Fruit fly (Drosophila melanogaster) whole organism, embryonic: ENCODE data around the gene Grik.

ENCODE experiments used
- B-H1 ChIP-seq: fragments of 200-800 bp; sonication (Bioruptor generic); IDR thresholded peaks from 3 replicates; pipeline ENCODE4 v1.3.6; 2022; ENCODE audit warnings: missing biosample characterization, missing genetic modification characterization
- CG10543 ChIP-seq: fragments of 200-800 bp; sonication (Bioruptor generic); optimal IDR thresholded peaks from 3 replicates; lab custom pipeline; 2017; ENCODE audit warnings: missing biosample characterization, mild to moderate bottlenecking, missing genetic modification characterization, moderate library complexity
- CG11456 ChIP-seq: fragments of 200-800 bp; sonication (Bioruptor generic); IDR thresholded peaks from 3 replicates; pipeline ENCODE4 v1.3.6; 2022; ENCODE audit warnings: missing biosample characterization, missing genetic modification characterization
- CG12391 ChIP-seq: fragments of 200-800 bp; sonication (Bioruptor generic); optimal IDR thresholded peaks from 3 replicates; lab custom pipeline; 2018; ENCODE audit warnings: missing biosample characterization, mild to moderate bottlenecking, missing genetic modification characterization, moderate library complexity
- CG13287 ChIP-seq: fragments of 200-800 bp; sonication (Bioruptor generic); IDR thresholded peaks from 2 replicates; pipeline ENCODE4 v1.3.6; 2022; ENCODE audit warnings: missing biosample characterization, missing genetic modification characterization; ENCODE audit not compliant: partially characterized antibody
- CG13296 ChIP-seq: fragments of 200-800 bp; sonication (Bioruptor generic); optimal IDR thresholded peaks from 3 replicates; lab custom pipeline; 2018; ENCODE audit warnings: missing biosample characterization, mild to moderate bottlenecking, missing genetic modification characterization
- CG15479 ChIP-seq: fragments of 200-800 bp; sonication (Bioruptor generic); optimal IDR thresholded peaks from 3 replicates; lab custom pipeline; 2019; ENCODE audit warnings: missing biosample characterization, mild to moderate bottlenecking, missing genetic modification characterization, moderate library complexity
- CG18599 ChIP-seq: fragments of 200-800 bp; sonication (Bioruptor generic); optimal IDR thresholded peaks from 3 replicates; lab custom pipeline; 2017; ENCODE audit warnings: missing biosample characterization, missing genetic modification characterization, mild to moderate bottlenecking, moderate library complexity, missing genetic modification reagents
- CG2116 ChIP-seq: fragments of 200-800 bp; sonication (Bioruptor generic); optimal IDR thresholded peaks from 3 replicates; lab custom pipeline; 2018; ENCODE audit warnings: missing biosample characterization, mild to moderate bottlenecking, missing genetic modification characterization
- CG2129 ChIP-seq: fragments of 200-800 bp; sonication (Bioruptor generic); IDR thresholded peaks from 2 replicates; pipeline ENCODE4 v1.3.6; 2022; ENCODE audit warnings: missing biosample characterization, missing genetic modification characterization; ENCODE audit not compliant: partially characterized antibody
- CG2199 ChIP-seq: fragments of 200-800 bp; sonication (Bioruptor generic); IDR thresholded peaks from 3 replicates; pipeline ENCODE4 v1.3.6; 2022; ENCODE audit warnings: missing biosample characterization, missing genetic modification characterization
- CG34376 ChIP-seq: fragments of 200-800 bp; sonication (Bioruptor generic); optimal IDR thresholded peaks from 2 replicates; lab custom pipeline; 2018; ENCODE audit warnings: missing biosample characterization, mild to moderate bottlenecking, missing genetic modification characterization
- CG42726 ChIP-seq: fragments of 200-800 bp; sonication (Bioruptor generic); IDR thresholded peaks from 2 replicates; pipeline ENCODE4 v1.3.6; 2022; ENCODE audit warnings: missing biosample characterization, missing genetic modification characterization; ENCODE audit not compliant: partially characterized antibody
- CG7928 ChIP-seq: fragments of 200-800 bp; sonication (Bioruptor generic); optimal IDR thresholded peaks from 2 replicates; lab custom pipeline; 2017; ENCODE audit warnings: missing biosample characterization, mild to moderate bottlenecking, missing genetic modification characterization
- CG8089 ChIP-seq: fragments of 200-800 bp; sonication (Bioruptor generic); optimal IDR thresholded peaks from 3 replicates; lab custom pipeline; 2016; ENCODE audit warnings: missing biosample characterization, missing genetic modification characterization
- CG8290 ChIP-seq, 3 experiments: fragments of 200-800 bp; sonication (Bioruptor generic); optimal IDR thresholded peaks; 2 replicates each; lab custom pipeline; 2016 to 2019; ENCODE audit warnings: missing biosample characterization in 3 of 3, missing genetic modification characterization in 3 of 3, mild to moderate bottlenecking in 2 of 3, moderate library complexity in 1 of 3
- D ChIP-seq, 2 experiments: fragments of 200-800 bp in 1 of 2; fragments of >200 bp in 1 of 2; sonication (Bioruptor generic) in 1 of 2; optimal IDR thresholded peaks; 2 replicates in 1 of 2; 3 replicates in 1 of 2; lab custom pipeline; 2017; ENCODE audit warnings: mild to moderate bottlenecking in 1 of 2, missing biosample characterization in 1 of 2, missing genetic modification characterization in 1 of 2, missing genetic modification reagents in 1 of 2
- GATAe ChIP-seq: fragments of 200-800 bp; sonication (Bioruptor generic); conservative IDR thresholded peaks from 2 replicates; pipeline ENCODE4 v1.3.6; 2022; ENCODE audit warnings: missing biosample characterization, missing genetic modification characterization
- H2.0 ChIP-seq: fragments of 200-800 bp; sonication (Bioruptor generic); IDR thresholded peaks from 2 replicates; pipeline ENCODE4 v1.3.6; 2022; ENCODE audit warnings: missing biosample characterization, missing genetic modification characterization
- Hey ChIP-seq: fragments of 200-800 bp; sonication (Bioruptor generic); optimal IDR thresholded peaks from 3 replicates; lab custom pipeline; 2018; ENCODE audit warnings: missing biosample characterization, mild to moderate bottlenecking, missing genetic modification characterization
- MBD-R2 ChIP-seq: fragments of 200-800 bp; sonication (Bioruptor generic); IDR thresholded peaks from 2 replicates; pipeline ENCODE4 v1.3.6; 2022; ENCODE audit warnings: missing biosample characterization, missing genetic modification characterization
- Med ChIP-seq: fragments of 200-800 bp; sonication (Bioruptor generic); peaks from one replicate; lab custom pipeline; 2016; ENCODE audit warnings: missing biosample characterization, missing genetic modification characterization, mild to moderate bottlenecking, inconsistent platforms, moderate library complexity
- Pdp1 ChIP-seq, 2 experiments: fragments of 200-800 bp; sonication (Bioruptor generic); optimal IDR thresholded peaks; 3 replicates each; lab custom pipeline; 2016; ENCODE audit warnings: missing biosample characterization in 2 of 2, missing genetic modification characterization in 2 of 2, mild to moderate bottlenecking in 1 of 2, moderate library complexity in 1 of 2
- Sin3A ChIP-seq: fragments of >200 bp; optimal IDR thresholded peaks from 2 replicates; lab custom pipeline; 2018
- Six4 ChIP-seq: fragments of 200-800 bp; sonication (Bioruptor generic); optimal IDR thresholded peaks from 2 replicates; lab custom pipeline; 2016; ENCODE audit warnings: missing biosample characterization, missing genetic modification characterization
- Sox100B ChIP-seq: fragments of 200-800 bp; sonication (Bioruptor generic); optimal IDR thresholded peaks from 3 replicates; lab custom pipeline; 2018; ENCODE audit warnings: missing biosample characterization, mild to moderate bottlenecking, missing genetic modification characterization
- Taf1 ChIP-seq: fragments of 200-800 bp; sonication (Bioruptor generic); IDR thresholded peaks from 2 replicates; pipeline ENCODE4 v1.3.6; 2022; ENCODE audit warnings: missing biosample characterization, missing genetic modification characterization
- chm ChIP-seq: fragments of 200-800 bp; sonication (Bioruptor generic); IDR thresholded peaks from 2 replicates; pipeline ENCODE4 v1.3.6; 2022; ENCODE audit warnings: missing biosample characterization, missing genetic modification characterization
- da ChIP-seq: fragments of 200-800 bp; sonication (Bioruptor generic); optimal IDR thresholded peaks from 2 replicates; lab custom pipeline; 2016; ENCODE audit warnings: missing biosample characterization, missing genetic modification characterization
- exex ChIP-seq: fragments of 200-800 bp; sonication (Bioruptor generic); optimal IDR thresholded peaks from 4 replicates; lab custom pipeline; 2018; ENCODE audit warnings: missing biosample characterization, mild to moderate bottlenecking, missing genetic modification characterization, moderate library complexity
- grn ChIP-seq: fragments of 200-800 bp; sonication (Bioruptor generic); optimal IDR thresholded peaks from 3 replicates; lab custom pipeline; 2017; ENCODE audit warnings: missing biosample characterization, missing genetic modification characterization
- hb ChIP-seq: fragments of 200-800 bp; sonication (Bioruptor generic); IDR thresholded peaks from 3 replicates; pipeline ENCODE4 v1.3.6; 2022; ENCODE audit warnings: missing biosample characterization, missing genetic modification characterization; ENCODE audit not compliant: partially characterized antibody
- her ChIP-seq: fragments of 200-800 bp; sonication (Bioruptor generic); optimal IDR thresholded peaks from 2 replicates; lab custom pipeline; 2016; ENCODE audit warnings: missing biosample characterization, missing genetic modification characterization
- kay ChIP-seq: fragments of 200-800 bp; sonication (Bioruptor generic); optimal IDR thresholded peaks from 2 replicates; lab custom pipeline; 2016; ENCODE audit warnings: missing biosample characterization, missing genetic modification characterization
- kni ChIP-seq: fragments of 200-800 bp; sonication (Bioruptor generic); optimal IDR thresholded peaks from 3 replicates; lab custom pipeline; 2017; ENCODE audit warnings: mild to moderate bottlenecking, missing biosample characterization, missing genetic modification reagents, missing genetic modification characterization
- lab ChIP-seq: fragments of 200-800 bp; sonication (Bioruptor generic); optimal IDR thresholded peaks from 3 replicates; lab custom pipeline; 2017; ENCODE audit warnings: missing biosample characterization, missing genetic modification characterization, mild to moderate bottlenecking, moderate library complexity, missing genetic modification reagents
- mirr ChIP-seq: fragments of 200-800 bp; sonication (Bioruptor generic); optimal IDR thresholded peaks from 3 replicates; lab custom pipeline; 2018; ENCODE audit warnings: missing biosample characterization, mild to moderate bottlenecking, missing genetic modification characterization
- nau ChIP-seq: fragments of 200-800 bp; sonication (Bioruptor generic); optimal IDR thresholded peaks from 3 replicates; lab custom pipeline; 2017; ENCODE audit warnings: missing biosample characterization, mild to moderate bottlenecking, missing genetic modification characterization, missing genetic modification reagents
- nerfin-2 ChIP-seq: fragments of 200-800 bp; sonication (Bioruptor generic); IDR thresholded peaks from 2 replicates; pipeline ENCODE4 v1.3.6; 2022; ENCODE audit warnings: missing biosample characterization, missing genetic modification characterization; ENCODE audit not compliant: partially characterized antibody
- pros ChIP-seq: fragments of 200-800 bp; sonication (Bioruptor generic); optimal IDR thresholded peaks from 3 replicates; lab custom pipeline; 2019; ENCODE audit warnings: missing biosample characterization, mild to moderate bottlenecking, missing genetic modification characterization, moderate library complexity
- repo ChIP-seq: fragments of 200-800 bp; sonication (Bioruptor generic); optimal IDR thresholded peaks from 2 replicates; lab custom pipeline; 2016; ENCODE audit warnings: missing biosample characterization, missing genetic modification characterization
- sens-2 ChIP-seq: fragments of 200-800 bp; sonication (Bioruptor generic); IDR thresholded peaks from 2 replicates; pipeline ENCODE4 v1.3.6; 2022; ENCODE audit warnings: missing biosample characterization, missing genetic modification characterization
- sug ChIP-seq: fragments of 200-800 bp; optimal IDR thresholded peaks from 2 replicates; lab custom pipeline; 2019; ENCODE audit warnings: missing biosample characterization, mild to moderate bottlenecking, missing genetic modification characterization, moderate library complexity
- ttk ChIP-seq: fragments of 200-800 bp; sonication (Bioruptor generic); IDR thresholded peaks from 2 replicates; pipeline ENCODE4 v2.1.2; 2022; ENCODE audit warnings: missing biosample characterization, missing genetic modification characterization
- wdn ChIP-seq: fragments of 200-800 bp; sonication (Bioruptor generic); IDR thresholded peaks from 2 replicates; pipeline ENCODE4 v1.3.6; 2022; ENCODE audit warnings: missing biosample characterization, missing genetic modification characterization
- wek ChIP-seq: fragments of 200-800 bp; sonication (Bioruptor generic); optimal IDR thresholded peaks from 3 replicates; lab custom pipeline; 2018; ENCODE audit warnings: missing biosample characterization, mild to moderate bottlenecking, missing genetic modification characterization, moderate library complexity
- zen ChIP-seq: fragments of 200-800 bp; sonication (Bioruptor generic); optimal IDR thresholded peaks from 3 replicates; lab custom pipeline; 2018; ENCODE audit warnings: missing biosample characterization, mild to moderate bottlenecking, missing genetic modification characterization, moderate library complexity

Grik gene

DNA sequence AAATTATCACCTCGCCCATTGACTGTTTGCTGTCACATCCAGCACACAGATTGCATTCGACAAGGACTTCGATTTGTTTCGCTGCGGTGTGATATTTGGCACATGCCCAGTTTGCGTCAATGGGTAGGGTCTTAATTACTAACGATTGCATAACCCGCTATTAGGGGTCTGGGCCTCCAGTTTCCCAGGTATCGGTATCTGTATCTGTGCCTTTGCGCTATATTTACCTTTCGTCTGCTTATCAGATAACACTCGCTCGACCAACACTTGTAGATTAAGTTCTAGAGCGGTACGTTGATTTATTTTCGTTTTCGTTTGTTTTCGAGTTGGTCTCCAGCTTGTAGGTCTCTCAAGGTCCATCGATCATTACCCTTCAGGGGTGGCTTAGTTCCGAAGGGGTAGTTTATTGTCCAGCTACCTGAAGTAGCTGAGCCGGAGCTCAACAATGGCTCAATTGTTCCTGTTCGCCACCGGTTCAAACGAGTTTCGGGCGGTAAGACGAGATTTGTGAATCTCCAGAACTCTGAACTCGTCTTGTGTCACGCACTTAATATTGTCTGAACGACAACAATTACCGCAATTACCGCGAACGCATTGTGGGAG is 49.7 kb downstream of the Grik start:
- TF ChIP-seq sens-2 = peak; percentile 41; the same call in 1 of the 2 replicates
- TF ChIP-seq grn (GFP tag; lab: Kevin White, UChicago) = peak; percentile 93
- no peak for TF ChIP-seq wek (GFP tag; lab: Kevin White, UChicago)
- no peak for TF ChIP-seq repo (GFP tag; lab: Kevin White, UChicago)
- TF ChIP-seq lab (GFP tag; lab: Kevin White, UChicago) = peak; percentile 2
- TF ChIP-seq H2.0 (GFP tag; lab: Robert Waterston, UW) = no peak
- no peak for TF ChIP-seq CG13287 (GFP tag; lab: Robert Waterston, UW)
- TF ChIP-seq D (optimal IDR thresholded peaks at IDR 0.05; lab: Kevin White, UChicago) = peak; percentile 80
- TF ChIP-seq D (GFP tag; optimal IDR thresholded peaks at IDR 0.05; lab: Kevin White, UChicago) = no peak
- TF ChIP-seq hb = no peak
- no peak for TF ChIP-seq kay
- peak; percentile 71 for TF ChIP-seq Med (GFP tag; lab: Kevin White, UChicago)
- no peak for TF ChIP-seq CG2129 (GFP tag; lab: Robert Waterston, UW)
- TF ChIP-seq zen (tag; lab: Kevin White, UChicago) = peak; percentile 5
- TF ChIP-seq CG18599 (GFP tag; lab: Kevin White, UChicago) = peak; percentile 3
- TF ChIP-seq kni (GFP tag; lab: Kevin White, UChicago) = peak; percentile 27
- TF ChIP-seq CG15479 (GFP tag; lab: Kevin White, UChicago) = peak; percentile 72
- 0 out of 2 replicates have a peak, but pooled peaks have one; percentile 13 for TF ChIP-seq chm (GFP tag; lab: Robert Waterston, UW)
- TF ChIP-seq CG2116 (GFP tag; lab: Kevin White, UChicago) = no peak
- peak; percentile 52 for TF ChIP-seq GATAe (GFP tag; lab: Robert Waterston, UW)
- peak; percentile 75 for TF ChIP-seq exex (tag; lab: Kevin White, UChicago)
- 0 out of 2 replicates have a peak, but pooled peaks have one; percentile 31 for TF ChIP-seq CG42726 (GFP tag; lab: Robert Waterston, UW)
- no peak for TF ChIP-seq CG13296
- peak; percentile 71 for TF ChIP-seq pros (GFP tag; lab: Kevin White, UChicago)
- peak; percentile 93 for TF ChIP-seq sug (tag; lab: Kevin White, UChicago)
- TF ChIP-seq wdn = 0 out of 2 replicates have a peak, but pooled peaks have one; percentile 11
- TF ChIP-seq Sox100B (GFP tag; lab: Kevin White, UChicago) = no peak
- no peak for TF ChIP-seq MBD-R2 (GFP tag; lab: Robert Waterston, UW)
- TF ChIP-seq Pdp1 (GFP tag; optimal IDR thresholded peaks at IDR 0.05; lab: Kevin White, UChicago) = peak in 1 of 2 experiments; percentile 95
- no peak for TF ChIP-seq nerfin-2 (GFP tag; lab: Robert Waterston, UW)
- TF ChIP-seq Hey (tag; lab: Kevin White, UChicago) = peak; percentile 17
- peak; percentile 22 for TF ChIP-seq CG10543 (GFP tag; lab: Kevin White, UChicago)

DNA sequence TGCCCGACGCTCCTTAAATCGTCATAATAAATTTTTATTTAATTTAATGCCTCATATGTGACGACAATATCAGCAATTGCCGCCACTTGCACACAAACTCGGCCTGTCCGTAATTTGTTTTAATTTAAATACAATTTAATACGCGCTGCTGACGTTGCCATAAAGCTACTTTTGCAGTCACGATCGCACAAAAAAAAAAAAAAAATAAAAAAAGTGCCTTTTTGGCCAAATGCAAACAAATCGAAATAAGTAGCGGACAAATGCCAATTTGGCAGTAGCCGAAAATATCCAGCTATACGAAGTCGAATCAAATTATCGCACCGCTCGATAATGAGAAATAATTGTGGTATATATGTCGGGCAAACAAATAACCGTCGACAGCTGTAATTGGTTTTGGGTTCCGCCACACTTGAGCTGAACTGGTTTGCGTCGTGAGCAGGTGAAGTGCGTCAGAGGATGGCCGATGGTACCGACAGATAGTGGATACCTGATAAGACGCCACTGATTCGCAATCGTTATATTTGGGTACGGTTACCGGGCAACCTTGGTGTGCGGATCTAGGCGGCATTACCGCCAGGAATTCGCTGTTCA is 50.8 kb downstream of the Grik start:
- no peak for TF ChIP-seq CG12391 (tag; lab: Kevin White, UChicago)
- TF ChIP-seq CG34376 (GFP tag; lab: Kevin White, UChicago) = peak; percentile 54
- no peak for TF ChIP-seq CG7928 (GFP tag; lab: Kevin White, UChicago)
- no peak for TF ChIP-seq CG8290 (GFP tag; optimal IDR thresholded peaks at IDR 0.05; lab: Kevin White, UChicago)
- TF ChIP-seq CG8290 (tag; optimal IDR thresholded peaks at IDR 0.05; lab: Kevin White, UChicago) = peak in 1 of 2 experiments; percentile 15
- peak; percentile 85; the same call in 2 of the 3 replicates for TF ChIP-seq CG2199 (GFP tag; lab: Robert Waterston, UW)
- no peak for TF ChIP-seq Sin3A (lab: Kevin White, UChicago)
- TF ChIP-seq lab (GFP tag; lab: Kevin White, UChicago) = peak; percentile 12
- TF ChIP-seq Six4 (GFP tag; lab: Kevin White, UChicago) = no peak
- TF ChIP-seq ttk (GFP tag; lab: Robert Waterston, UW) = no peak
- no peak for TF ChIP-seq CG11456
- TF ChIP-seq mirr (GFP tag; lab: Kevin White, UChicago) = peak; percentile 52
- peak; percentile 8 for TF ChIP-seq CG18599 (GFP tag; lab: Kevin White, UChicago)
- no peak for TF ChIP-seq da (GFP tag; lab: Kevin White, UChicago)
- TF ChIP-seq B-H1 (GFP tag; lab: Robert Waterston, UW) = no peak
- no peak for TF ChIP-seq nau (GFP tag; lab: Kevin White, UChicago)
- no peak for TF ChIP-seq Taf1 (GFP tag; lab: Robert Waterston, UW)
- TF ChIP-seq her (GFP tag; lab: Kevin White, UChicago) = no peak
- no peak for TF ChIP-seq CG8089 (GFP tag; lab: Kevin White, UChicago)
